Fruit fly (Drosophila melanogaster) whole organism, embryonic: ENCODE measurements around the gene D.

Experiments
- ATbp ChIP-seq: fragments of 200-800 bp; sonication (Bioruptor generic); optimal IDR thresholded peaks from 2 replicates; lab custom pipeline; 2017; ENCODE audit warnings: missing biosample characterization, mild to moderate bottlenecking, missing genetic modification characterization, missing genetic modification reagents
- Asciz ChIP-seq: fragments of 200-800 bp; sonication (Bioruptor generic); optimal IDR thresholded peaks from 2 replicates; lab custom pipeline; 2017; ENCODE audit warnings: missing biosample characterization, mild to moderate bottlenecking, missing genetic modification characterization, missing genetic modification reagents
- Blimp-1 ChIP-seq: fragments of 200-800 bp; sonication (Bioruptor generic); optimal IDR thresholded peaks from 3 replicates; lab custom pipeline; 2018; ENCODE audit warnings: missing biosample characterization, missing genetic modification characterization, mild to moderate bottlenecking, moderate library complexity, missing genetic modification reagents
- BtbVII ChIP-seq: fragments of 200-800 bp; sonication (Bioruptor generic); optimal IDR thresholded peaks from 3 replicates; lab custom pipeline; 2017; ENCODE audit warnings: missing biosample characterization, mild to moderate bottlenecking, missing genetic modification characterization
- Bteb2 ChIP-seq: fragments of 200-800 bp; sonication (Bioruptor generic); optimal IDR thresholded peaks from 2 replicates; lab custom pipeline; 2016; ENCODE audit warnings: missing biosample characterization, missing genetic modification characterization
- CG10321 ChIP-seq: fragments of 200-800 bp; sonication (Bioruptor generic); IDR thresholded peaks from 2 replicates; pipeline ENCODE4 v1.3.6; 2022; ENCODE audit warnings: missing biosample characterization, missing genetic modification characterization
- CG12219 ChIP-seq: fragments of 200-800 bp; sonication (Bioruptor generic); optimal IDR thresholded peaks from 3 replicates; lab custom pipeline; 2018; ENCODE audit warnings: missing biosample characterization, mild to moderate bottlenecking, missing genetic modification characterization
- CG13424 ChIP-seq: fragments of 200-800 bp; sonication (Bioruptor generic); optimal IDR thresholded peaks from 2 replicates; lab custom pipeline; 2019; ENCODE audit warnings: missing biosample characterization, mild to moderate bottlenecking, missing genetic modification characterization, moderate library complexity
- CG14014 ChIP-seq: fragments of 200-800 bp; sonication (Bioruptor generic); IDR thresholded peaks from 2 replicates; pipeline ENCODE4 v1.3.6; 2022; ENCODE audit warnings: missing biosample characterization, missing genetic modification characterization
- CG15269 ChIP-seq: fragments of 200-800 bp; sonication (Bioruptor generic); optimal IDR thresholded peaks from 2 replicates; lab custom pipeline; 2018; ENCODE audit warnings: missing biosample characterization, mild to moderate bottlenecking, missing genetic modification characterization, moderate library complexity
- CG15601 ChIP-seq: fragments of 200-800 bp; sonication (Bioruptor generic); optimal IDR thresholded peaks from 3 replicates; lab custom pipeline; 2019; ENCODE audit warnings: missing biosample characterization, mild to moderate bottlenecking, missing genetic modification characterization, moderate library complexity
- CG17359 ChIP-seq: fragments of 200-800 bp; sonication (Bioruptor generic); optimal IDR thresholded peaks from 3 replicates; lab custom pipeline; 2018; ENCODE audit warnings: missing biosample characterization, mild to moderate bottlenecking, missing genetic modification characterization, moderate library complexity
- CG17385 ChIP-seq: fragments of 200-800 bp; sonication (Bioruptor generic); optimal IDR thresholded peaks from 3 replicates; lab custom pipeline; 2018; ENCODE audit warnings: missing biosample characterization, mild to moderate bottlenecking, missing genetic modification characterization
- CG18476 ChIP-seq: fragments of 200-800 bp; sonication (Bioruptor generic); optimal IDR thresholded peaks from 2 replicates; lab custom pipeline; 2016; ENCODE audit warnings: missing biosample characterization, mild to moderate bottlenecking, missing genetic modification characterization
- CG30020 ChIP-seq: fragments of 200-800 bp; optimal IDR thresholded peaks from 2 replicates; lab custom pipeline; 2019; ENCODE audit warnings: missing biosample characterization, mild to moderate bottlenecking, missing genetic modification characterization, moderate library complexity
- CG3065 ChIP-seq: fragments of 200-800 bp; sonication (Bioruptor generic); optimal IDR thresholded peaks from 2 replicates; lab custom pipeline; 2016; ENCODE audit warnings: missing biosample characterization, missing genetic modification characterization
- CG31365 ChIP-seq: fragments of 200-800 bp; sonication (Bioruptor generic); optimal IDR thresholded peaks from 2 replicates; lab custom pipeline; 2018; ENCODE audit warnings: missing biosample characterization, mild to moderate bottlenecking, missing genetic modification characterization
- CG3281 ChIP-seq: fragments of 200-800 bp; sonication (Bioruptor generic); optimal IDR thresholded peaks from 3 replicates; lab custom pipeline; 2017; ENCODE audit warnings: missing biosample characterization, mild to moderate bottlenecking, missing genetic modification characterization
- CG34376 ChIP-seq: fragments of 200-800 bp; sonication (Bioruptor generic); optimal IDR thresholded peaks from 2 replicates; lab custom pipeline; 2018; ENCODE audit warnings: missing biosample characterization, mild to moderate bottlenecking, missing genetic modification characterization
- CG4328 ChIP-seq: fragments of 200-800 bp; sonication (Bioruptor generic); optimal IDR thresholded peaks from 3 replicates; lab custom pipeline; 2017; ENCODE audit warnings: missing biosample characterization, missing genetic modification reagents, missing genetic modification characterization
- CG7987 ChIP-seq: fragments of 200-800 bp; sonication (Bioruptor generic); optimal IDR thresholded peaks from 2 replicates; lab custom pipeline; 2018; ENCODE audit warnings: missing biosample characterization, mild to moderate bottlenecking, missing genetic modification characterization, moderate library complexity
- CG8281 ChIP-seq: fragments of 200-800 bp; sonication (Bioruptor generic); optimal IDR thresholded peaks from 2 replicates; lab custom pipeline; 2018; ENCODE audit warnings: missing biosample characterization, mild to moderate bottlenecking, missing genetic modification characterization, moderate library complexity
- CG8924 ChIP-seq: fragments of 200-800 bp; optimal IDR thresholded peaks from 3 replicates; lab custom pipeline; 2019; ENCODE audit warnings: missing biosample characterization, mild to moderate bottlenecking, missing genetic modification characterization, moderate library complexity
- CTCF ChIP-seq: fragments of 200-800 bp; sonication (Bioruptor generic); optimal IDR thresholded peaks from 2 replicates; lab custom pipeline; 2017; ENCODE audit warnings: missing biosample characterization, mild to moderate bottlenecking, missing genetic modification characterization, moderate library complexity
- CoRest ChIP-seq: fragments of 200-800 bp; sonication (Bioruptor generic); optimal IDR thresholded peaks from 3 replicates; lab custom pipeline; 2018; ENCODE audit warnings: missing biosample characterization, mild to moderate bottlenecking, missing genetic modification characterization, moderate library complexity
- CrebB ChIP-seq: fragments of 200-800 bp; sonication (Bioruptor generic); optimal IDR thresholded peaks from 3 replicates; lab custom pipeline; 2018; ENCODE audit warnings: missing biosample characterization, mild to moderate bottlenecking, missing genetic modification characterization
- Fer1 ChIP-seq: fragments of 200-800 bp; sonication (Bioruptor generic); optimal IDR thresholded peaks from 2 replicates; lab custom pipeline; 2017; ENCODE audit warnings: missing biosample characterization, mild to moderate bottlenecking, missing genetic modification characterization
- HHEX ChIP-seq: fragments of 200-800 bp; sonication (Bioruptor generic); optimal IDR thresholded peaks from 3 replicates; lab custom pipeline; 2017; ENCODE audit warnings: missing biosample characterization, mild to moderate bottlenecking, missing genetic modification characterization, missing genetic modification reagents
- Hmr ChIP-seq: fragments of 200-800 bp; sonication (Bioruptor generic); optimal IDR thresholded peaks from 3 replicates; lab custom pipeline; 2017; ENCODE audit warnings: mild to moderate bottlenecking, missing biosample characterization, missing genetic modification reagents, missing genetic modification characterization
- Lhr ChIP-seq: fragments of 200-800 bp; sonication (Bioruptor generic); optimal IDR thresholded peaks from 3 replicates; lab custom pipeline; 2017; ENCODE audit warnings: mild to moderate bottlenecking, missing biosample characterization, missing genetic modification reagents, missing genetic modification characterization
- Med ChIP-seq: fragments of 200-800 bp; sonication (Bioruptor generic); peaks from one replicate; lab custom pipeline; 2016; ENCODE audit warnings: missing biosample characterization, missing genetic modification characterization, mild to moderate bottlenecking, inconsistent platforms, moderate library complexity
- NC2β ChIP-seq: fragments of 200-800 bp; sonication (Bioruptor generic); optimal IDR thresholded peaks from 2 replicates; lab custom pipeline; 2016; ENCODE audit warnings: missing biosample characterization, missing genetic modification characterization
- Scr ChIP-seq: fragments of 200-800 bp; sonication (Bioruptor generic); IDR thresholded peaks from 2 replicates; pipeline ENCODE4 v1.3.6; 2022; ENCODE audit warnings: missing biosample characterization, missing genetic modification characterization; ENCODE audit not compliant: partially characterized antibody
- Xrp1 ChIP-seq: fragments of 200-800 bp; sonication (Bioruptor generic); IDR thresholded peaks from 2 replicates; pipeline ENCODE4 v1.3.6; 2022; ENCODE audit warnings: missing biosample characterization, missing genetic modification characterization
- bowl ChIP-seq: fragments of 200-800 bp; sonication (Bioruptor generic); IDR thresholded peaks from 2 replicates; pipeline ENCODE4 v1.3.6; 2022; ENCODE audit warnings: missing biosample characterization, missing genetic modification characterization
- ci ChIP-seq: fragments of 200-800 bp; sonication (Bioruptor generic); IDR thresholded peaks from 3 replicates; pipeline ENCODE4 v1.3.6; 2022; ENCODE audit warnings: missing biosample characterization, missing genetic modification characterization
- gcm ChIP-seq: fragments of 200-800 bp; sonication (Bioruptor generic); optimal IDR thresholded peaks from 2 replicates; lab custom pipeline; 2019; ENCODE audit warnings: missing biosample characterization, mild to moderate bottlenecking, missing genetic modification characterization, moderate library complexity
- gem ChIP-seq: fragments of 200-800 bp; sonication (Bioruptor generic); optimal IDR thresholded peaks from 2 replicates; lab custom pipeline; 2019; ENCODE audit warnings: missing biosample characterization, mild to moderate bottlenecking, missing genetic modification characterization, moderate library complexity
- gt ChIP-seq: fragments of 200-800 bp; sonication (Bioruptor generic); IDR thresholded peaks from 2 replicates; pipeline ENCODE4 v1.3.6; 2022; ENCODE audit warnings: missing biosample characterization, missing genetic modification characterization
- h ChIP-seq: fragments of >200 bp; optimal IDR thresholded peaks from 2 replicates; lab custom pipeline; 2017
- insv ChIP-seq, 2 experiments: fragments of 200-800 bp; sonication (Bioruptor generic); optimal IDR thresholded peaks; 3 replicates each; lab custom pipeline; 2016 to 2018; ENCODE audit warnings: missing biosample characterization in 2 of 2, missing genetic modification characterization in 2 of 2
- jing ChIP-seq: fragments of 200-800 bp; sonication (Bioruptor generic); optimal IDR thresholded peaks from 2 replicates; lab custom pipeline; 2018; ENCODE audit warnings: missing biosample characterization, mild to moderate bottlenecking, missing genetic modification characterization
- oc ChIP-seq: fragments of 200-800 bp; sonication (Bioruptor generic); optimal IDR thresholded peaks from 2 replicates; lab custom pipeline; 2018; ENCODE audit warnings: missing biosample characterization, mild to moderate bottlenecking, missing genetic modification characterization, moderate library complexity
- p53 ChIP-seq: fragments of 200-800 bp; sonication (Bioruptor generic); optimal IDR thresholded peaks from 2 replicates; lab custom pipeline; 2016; ENCODE audit warnings: missing biosample characterization, missing genetic modification characterization
- pan ChIP-seq, 4 experiments: fragments of >200 bp in 3 of 4; fragments of 200-800 bp in 1 of 4; sonication (Bioruptor generic) in 1 of 4; optimal IDR thresholded peaks in 3 of 4; IDR thresholded peaks in 1 of 4; 2 replicates each; pipeline versions ENCODE4 v1.3.6 to Lab custom; 2017 to 2022; ENCODE audit warnings: missing biosample characterization in 2 of 4, missing genetic modification characterization in 2 of 4, mixed read lengths in 1 of 4
- pho ChIP-seq: fragments of 200-800 bp; sonication (Bioruptor generic); optimal IDR thresholded peaks from 2 replicates; lab custom pipeline; 2016; ENCODE audit warnings: missing biosample characterization, missing genetic modification characterization
- salm ChIP-seq: fragments of 200-800 bp; sonication (Bioruptor generic); optimal IDR thresholded peaks from 2 replicates; lab custom pipeline; 2018; ENCODE audit warnings: missing biosample characterization, mild to moderate bottlenecking, missing genetic modification characterization
- scrt ChIP-seq: fragments of 200-800 bp; sonication (Bioruptor generic); optimal IDR thresholded peaks from 2 replicates; lab custom pipeline; 2018; ENCODE audit warnings: missing biosample characterization, mild to moderate bottlenecking, missing genetic modification characterization, moderate library complexity
- tap ChIP-seq: fragments of 200-800 bp; optimal IDR thresholded peaks from 3 replicates; lab custom pipeline; 2019; ENCODE audit warnings: missing biosample characterization, mild to moderate bottlenecking, missing genetic modification characterization, moderate library complexity
- wek ChIP-seq: fragments of 200-800 bp; sonication (Bioruptor generic); optimal IDR thresholded peaks from 3 replicates; lab custom pipeline; 2018; ENCODE audit warnings: missing biosample characterization, mild to moderate bottlenecking, missing genetic modification characterization, moderate library complexity

The D gene

dm6 chr3L:14195714-14196113 is 17.3 kb upstream of the D start:
- peak; percentile 81 for TF ChIP-seq CG15601 (tag; lab: Kevin White, UChicago)
- peak; percentile 20 for TF ChIP-seq CG4328
- TF ChIP-seq jing (GFP tag; lab: Kevin White, UChicago), result no peak
- TF ChIP-seq BtbVII (GFP tag; lab: Kevin White, UChicago), result peak; percentile 64
- peak; percentile 37; the same call in 1 of the 2 replicates for TF ChIP-seq CG14014 (GFP tag; lab: Robert Waterston, UW)
- TF ChIP-seq CG3281, result peak; percentile 31
- TF ChIP-seq CG7987, result peak; percentile 65
- peak; percentile 17 for TF ChIP-seq CoRest (tag; lab: Kevin White, UChicago)
- no peak for TF ChIP-seq gt (GFP tag; lab: Robert Waterston, UW)
- peak; percentile 23 for TF ChIP-seq CrebB (tag; lab: Kevin White, UChicago)
- TF ChIP-seq wek, result peak; percentile 61
- no peak for TF ChIP-seq pan (optimal IDR thresholded peaks at IDR 0.05; lab: Kevin White, UChicago)
- peak in 1 of 2 experiments; percentile 9 for TF ChIP-seq pan (GFP tag; optimal IDR thresholded peaks at IDR 0.05 in 1 of 2, IDR thresholded peaks at IDR 0.05 in 1 of 2)
- peak in 1 of 2 experiments; percentile 10 for TF ChIP-seq insv (GFP tag; optimal IDR thresholded peaks at IDR 0.05; lab: Kevin White, UChicago)
- peak; percentile 36 for TF ChIP-seq CG31365 (tag; lab: Kevin White, UChicago)
- peak; percentile 35 for TF ChIP-seq CG12219
- TF ChIP-seq Blimp-1 (GFP tag; lab: Kevin White, UChicago), result peak; percentile 53
- peak; percentile 75 for TF ChIP-seq ATbp (GFP tag; lab: Kevin White, UChicago)
- TF ChIP-seq CG15269 (tag; lab: Kevin White, UChicago), result peak; percentile 61
- TF ChIP-seq Fer1, result peak; percentile 47
- peak; percentile 64 for TF ChIP-seq CG17359 (tag; lab: Kevin White, UChicago)
- peak; percentile 9 for TF ChIP-seq CG18476 (GFP tag; lab: Kevin White, UChicago)
- peak; percentile 22 for TF ChIP-seq CG3065
- TF ChIP-seq CG8924 (tag; lab: Kevin White, UChicago), result peak; percentile 47
- TF ChIP-seq CTCF (GFP tag; lab: Kevin White, UChicago), result peak; percentile 9
- TF ChIP-seq Scr, result no peak
- TF ChIP-seq Xrp1, result peak; percentile 54; the same call in 1 of the 2 replicates
- TF ChIP-seq CG10321 (GFP tag; lab: Robert Waterston, UW), result 0 out of 2 replicates have a peak, but pooled peaks have one; percentile 26
- TF ChIP-seq Lhr, result peak; percentile 10
- TF ChIP-seq ci (GFP tag; lab: Robert Waterston, UW), result peak; percentile 82
- peak; percentile 38 for TF ChIP-seq scrt (GFP tag; lab: Kevin White, UChicago)
- peak; percentile 39 for TF ChIP-seq gem (tag; lab: Kevin White, UChicago)
- peak; percentile 51 for TF ChIP-seq CG8281 (tag; lab: Kevin White, UChicago)
- peak; percentile 35 for TF ChIP-seq Hmr (GFP tag; lab: Kevin White, UChicago)
- TF ChIP-seq CG13424 (tag; lab: Kevin White, UChicago), result peak; percentile 42
- TF ChIP-seq CG34376 (GFP tag; lab: Kevin White, UChicago), result no peak
- peak; percentile 60 for TF ChIP-seq HHEX (GFP tag; lab: Kevin White, UChicago)
- no peak for TF ChIP-seq p53
- TF ChIP-seq Asciz (GFP tag; lab: Kevin White, UChicago), result peak; percentile 80
- TF ChIP-seq tap (tag; lab: Kevin White, UChicago), result peak; percentile 40
- peak; percentile 3 for TF ChIP-seq salm
- TF ChIP-seq h (lab: Kevin White, UChicago), result no peak
- peak; percentile 29 for TF ChIP-seq Bteb2
- peak; percentile 23 for TF ChIP-seq pho (GFP tag; lab: Kevin White, UChicago)
- TF ChIP-seq Med (GFP tag; lab: Kevin White, UChicago), result peak; percentile 70
- peak; percentile 23 for TF ChIP-seq gcm (GFP tag; lab: Kevin White, UChicago)
- TF ChIP-seq CG17385 (GFP tag; lab: Kevin White, UChicago), result peak; percentile 31
- TF ChIP-seq NC2β (GFP tag; lab: Kevin White, UChicago), result peak; percentile 8
- no peak for TF ChIP-seq bowl (GFP tag; lab: Robert Waterston, UW)
- TF ChIP-seq oc, result peak; percentile 45
- TF ChIP-seq CG30020 (tag; lab: Kevin White, UChicago), result no peak
